Worm (Caenorhabditis elegans) whole organism, L3 larva: ENCODE results near the gene Y43F8B.9.

ENCODE experiments used
- R02D3.7 ChIP-seq: fragments of 150-350 bp; optimal IDR thresholded peaks from 2 replicates; lab custom pipeline; 2014; ENCODE audit warnings: missing biosample characterization, missing genetic modification characterization
- ZK546.5 ChIP-seq: sonication (generic microtip); optimal IDR thresholded peaks from 2 replicates; lab custom pipeline; 2017; ENCODE audit warnings: missing biosample characterization, missing genetic modification characterization
- ama-1 ChIP-seq: fragments of 150-350 bp; optimal IDR thresholded peaks from 2 replicates; lab custom pipeline; 2018
- ceh-16 ChIP-seq: sonication (generic microtip); optimal IDR thresholded peaks from 2 replicates; lab custom pipeline; 2017; ENCODE audit warnings: missing biosample characterization, missing genetic modification characterization
- ceh-28 ChIP-seq: fragments of 150-350 bp; optimal IDR thresholded peaks from 2 replicates; lab custom pipeline; 2014; ENCODE audit warnings: missing biosample characterization, missing genetic modification reagents, missing genetic modification characterization
- ceh-82 ChIP-seq: fragments of 150-350 bp; optimal IDR thresholded peaks from 2 replicates; lab custom pipeline; 2014; ENCODE audit warnings: missing biosample characterization, missing genetic modification characterization
- ceh-9 ChIP-seq: sonication (generic microtip); optimal IDR thresholded peaks from 2 replicates; lab custom pipeline; 2018; ENCODE audit warnings: missing biosample characterization, missing genetic modification characterization
- egl-27 ChIP-seq: sonication (generic microtip); optimal IDR thresholded peaks from 4 replicates; lab custom pipeline; 2017; ENCODE audit warnings: missing biosample characterization, missing genetic modification reagents, missing genetic modification characterization
- egl-5 ChIP-seq: fragments of 150-350 bp; optimal IDR thresholded peaks from 2 replicates; lab custom pipeline; 2017; ENCODE audit warnings: missing biosample characterization, missing genetic modification reagents, missing genetic modification characterization, inconsistent platforms
- elt-2 ChIP-seq: sonication (generic microtip); optimal IDR thresholded peaks from 2 replicates; lab custom pipeline; 2016; ENCODE audit warnings: missing genetic modification reagents, mild to moderate bottlenecking, missing genetic modification characterization, missing compliant biosample characterization
- elt-3 ChIP-seq, 3 experiments: fragments of 150-350 bp in 1 of 3; sonication (generic microtip) in 2 of 3; optimal IDR thresholded peaks; 2 replicates in 2 of 3; 4 replicates in 1 of 3; lab custom pipeline; 2014 to 2017; ENCODE audit warnings: missing biosample characterization in 3 of 3, missing genetic modification characterization in 3 of 3
- eor-1 ChIP-seq, 2 experiments: fragments of 150-350 bp; optimal IDR thresholded peaks; 2 replicates each; lab custom pipeline; 2014 to 2018; ENCODE audit warnings: missing biosample characterization in 2 of 2, missing genetic modification characterization in 2 of 2
- fkh-2 ChIP-seq: fragments of 150-350 bp; optimal IDR thresholded peaks from 2 replicates; lab custom pipeline; 2014; ENCODE audit warnings: missing biosample characterization, missing genetic modification reagents, missing genetic modification characterization
- fos-1 ChIP-seq: fragments of 150-350 bp; optimal IDR thresholded peaks from 2 replicates; lab custom pipeline; 2014; ENCODE audit warnings: missing biosample characterization, missing genetic modification characterization
- jun-1 ChIP-seq: fragments of 150-350 bp; optimal IDR thresholded peaks from 2 replicates; lab custom pipeline; 2014; ENCODE audit warnings: missing biosample characterization, missing genetic modification reagents, missing genetic modification characterization
- lin-15B ChIP-seq: fragments of 150-350 bp; optimal IDR thresholded peaks from 2 replicates; lab custom pipeline; 2014; ENCODE audit warnings: missing biosample characterization, missing genetic modification characterization
- lin-39 ChIP-seq: fragments of 150-350 bp; optimal IDR thresholded peaks from 2 replicates; lab custom pipeline; 2018; ENCODE audit warnings: missing biosample characterization, missing genetic modification reagents, missing genetic modification characterization
- mdl-1 ChIP-seq: fragments of 150-350 bp; optimal IDR thresholded peaks from 2 replicates; lab custom pipeline; 2014; ENCODE audit warnings: missing biosample characterization, missing genetic modification characterization
- mml-1 ChIP-seq: fragments of 150-350 bp; sonication (generic microtip); optimal IDR thresholded peaks from 3 replicates; lab custom pipeline; 2014; ENCODE audit warnings: missing biosample characterization, missing genetic modification characterization
- nfya-1 ChIP-seq: sonication (generic microtip); optimal IDR thresholded peaks from 2 replicates; lab custom pipeline; 2017; ENCODE audit warnings: missing genetic modification characterization, mild to moderate bottlenecking, missing compliant biosample characterization, antibody characterized with exemption, moderate library complexity; ENCODE audit not compliant: insufficient read depth
- nhr-11 ChIP-seq: fragments of 150-350 bp; optimal IDR thresholded peaks from 2 replicates; lab custom pipeline; 2014; ENCODE audit warnings: missing biosample characterization, missing genetic modification characterization
- nhr-23 ChIP-seq: fragments of 150-350 bp; optimal IDR thresholded peaks from 2 replicates; lab custom pipeline; 2014; ENCODE audit warnings: missing biosample characterization, missing genetic modification reagents, missing genetic modification characterization
- nhr-25 ChIP-seq: sonication (generic microtip); optimal IDR thresholded peaks from 2 replicates; lab custom pipeline; 2017; ENCODE audit warnings: missing biosample characterization, missing genetic modification characterization
- nhr-67 ChIP-seq: fragments of 150-350 bp; optimal IDR thresholded peaks from 2 replicates; lab custom pipeline; 2014; ENCODE audit warnings: missing biosample characterization, missing genetic modification characterization
- nhr-76 ChIP-seq: fragments of 150-350 bp; sonication (generic microtip); optimal IDR thresholded peaks from 5 replicates; lab custom pipeline; 2014; ENCODE audit warnings: missing biosample characterization, missing genetic modification characterization
- nhr-77 ChIP-seq: fragments of 150-350 bp; optimal IDR thresholded peaks from 2 replicates; lab custom pipeline; 2014; ENCODE audit warnings: missing biosample characterization, missing genetic modification characterization
- pha-4 ChIP-seq: fragments of 150-350 bp; optimal IDR thresholded peaks from 2 replicates; lab custom pipeline; 2014; ENCODE audit warnings: missing biosample characterization, missing genetic modification reagents, missing genetic modification characterization
- sea-2 ChIP-seq: fragments of 150-350 bp; sonication (generic microtip); optimal IDR thresholded peaks from 4 replicates; lab custom pipeline; 2014; ENCODE audit warnings: missing biosample characterization, missing genetic modification reagents, missing genetic modification characterization
- skn-1 ChIP-seq: fragments of 150-350 bp; optimal IDR thresholded peaks from 2 replicates; lab custom pipeline; 2014; ENCODE audit warnings: missing biosample characterization, missing genetic modification characterization
- tbx-2 ChIP-seq: sonication (generic microtip); optimal IDR thresholded peaks from 2 replicates; lab custom pipeline; 2016; ENCODE audit warnings: mild to moderate bottlenecking, missing genetic modification characterization, missing compliant biosample characterization
- unc-39 ChIP-seq: sonication (generic microtip); optimal IDR thresholded peaks from 4 replicates; lab custom pipeline; 2017; ENCODE audit warnings: missing biosample characterization, missing genetic modification characterization
- unc-62 ChIP-seq: fragments of 150-350 bp; sonication (generic microtip); optimal IDR thresholded peaks from 4 replicates; lab custom pipeline; 2014; ENCODE audit warnings: missing biosample characterization, missing genetic modification reagents, missing genetic modification characterization
- zag-1 ChIP-seq: fragments of 150-350 bp; optimal IDR thresholded peaks from 2 replicates; lab custom pipeline; 2014; ENCODE audit warnings: missing biosample characterization, missing genetic modification characterization
- ztf-11 ChIP-seq: fragments of 150-350 bp; optimal IDR thresholded peaks from 2 replicates; lab custom pipeline; 2014; ENCODE audit warnings: missing biosample characterization, missing genetic modification characterization

The Y43F8B.9 gene

DNA sequence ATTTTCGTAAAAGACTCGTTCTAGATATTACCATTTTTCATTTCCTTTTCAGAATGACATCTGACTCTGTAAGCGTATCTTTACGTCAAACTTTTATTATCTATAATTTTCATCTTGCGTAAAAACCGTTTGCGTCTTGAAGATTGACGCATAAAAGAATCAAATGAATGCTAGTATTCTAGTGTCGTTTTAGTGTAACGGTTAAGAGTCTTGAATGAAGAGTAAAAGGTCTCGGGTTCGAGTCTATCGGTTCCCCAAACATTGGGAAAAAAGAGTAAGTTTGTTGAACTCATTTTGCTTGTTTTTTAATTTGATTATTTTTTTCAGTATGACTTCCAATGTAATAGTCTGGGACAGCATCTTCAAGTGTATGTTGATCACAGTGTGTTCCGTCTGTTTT, 6.6 kb downstream of the Y43F8B.9 start, which contains the start of gene Y43F8B.17:
Gene Y43F8B.17, plus strand, starts transcription at position 215 of the 400 bp plus-strand sequence.
- no peak for TF ChIP-seq ceh-82 (tag; lab: Kevin White, UChicago)
- TF ChIP-seq jun-1 (tag; lab: Kevin White, UChicago): no peak
- no peak for TF ChIP-seq lin-39
- TF ChIP-seq mml-1: no peak
- TF ChIP-seq sea-2 (GFP tag; lab: Kevin White, UChicago): no peak
- no peak for TF ChIP-seq mdl-1 (tag; lab: Kevin White, UChicago)

DNA sequence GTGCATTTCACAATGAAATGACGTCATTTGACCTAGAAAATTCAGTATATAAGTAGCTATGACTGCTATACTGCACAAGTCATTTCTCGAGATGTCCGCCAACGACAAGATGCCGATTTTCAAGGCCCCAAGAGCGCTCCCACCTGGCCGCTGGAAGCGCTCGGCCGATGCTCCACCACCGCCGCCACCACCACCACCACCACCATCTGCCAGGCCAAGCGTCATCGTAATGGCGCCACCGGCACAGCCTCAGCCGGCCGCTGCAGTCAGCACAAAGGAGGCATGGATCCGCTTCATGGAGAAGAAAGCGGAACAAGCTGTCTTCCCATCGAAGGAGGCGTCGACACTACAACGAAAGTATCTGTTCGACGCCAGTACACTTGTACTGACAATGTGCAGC, 7.3 kb downstream of the Y43F8B.9 start, which contains the start of gene Y43F8B.28:
Gene Y43F8B.28, plus strand, starts transcription at position 59 of the 400 bp plus-strand sequence.
- no peak for TF ChIP-seq skn-1 (tag; lab: Kevin White, UChicago)
- TF ChIP-seq lin-39: no peak
- TF ChIP-seq mml-1: no peak
- no peak for TF ChIP-seq unc-39 (tag; lab: Kevin White, UChicago)
- no peak for TF ChIP-seq zag-1 (tag; lab: Kevin White, UChicago)
- TF ChIP-seq, all 47 proteins: peak for 0

DNA sequence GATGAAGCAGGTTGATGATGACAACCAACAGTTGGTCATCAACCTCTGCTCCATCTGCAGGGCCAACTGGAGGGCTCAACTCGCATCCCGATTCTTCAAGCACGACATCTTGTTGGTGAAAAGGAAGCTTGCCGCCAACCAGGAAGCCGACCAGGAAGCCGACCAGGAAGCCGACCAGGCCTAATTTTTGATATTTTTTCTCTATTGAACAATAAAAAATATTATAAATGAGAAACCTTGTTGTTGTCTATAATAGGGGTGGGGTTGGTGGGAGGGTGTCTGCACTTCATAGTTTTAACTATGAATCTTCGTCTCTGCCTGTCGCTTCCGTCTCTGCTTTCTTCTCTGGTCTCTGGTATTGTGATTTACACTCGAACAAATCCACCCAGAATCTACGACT, 7.7 kb downstream of the Y43F8B.9 start, which contains the start of gene Y43F8B.18:
Gene Y43F8B.18, plus strand, starts transcription at position 301 of the 400 bp plus-strand sequence.
- no peak for TF ChIP-seq lin-39
- TF ChIP-seq ztf-11 (tag; lab: Kevin White, UChicago): no peak
- TF ChIP-seq nfya-1 (tag; lab: Kevin White, UChicago): no peak
- TF ChIP-seq nhr-77 (tag; lab: Kevin White, UChicago): no peak
- no peak for TF ChIP-seq ZK546.5 (tag; lab: Kevin White, UChicago)
- TF ChIP-seq pha-4: no peak
- no peak for TF ChIP-seq fkh-2 (tag; lab: Kevin White, UChicago)
- TF ChIP-seq, all 47 proteins: peak for 0

DNA sequence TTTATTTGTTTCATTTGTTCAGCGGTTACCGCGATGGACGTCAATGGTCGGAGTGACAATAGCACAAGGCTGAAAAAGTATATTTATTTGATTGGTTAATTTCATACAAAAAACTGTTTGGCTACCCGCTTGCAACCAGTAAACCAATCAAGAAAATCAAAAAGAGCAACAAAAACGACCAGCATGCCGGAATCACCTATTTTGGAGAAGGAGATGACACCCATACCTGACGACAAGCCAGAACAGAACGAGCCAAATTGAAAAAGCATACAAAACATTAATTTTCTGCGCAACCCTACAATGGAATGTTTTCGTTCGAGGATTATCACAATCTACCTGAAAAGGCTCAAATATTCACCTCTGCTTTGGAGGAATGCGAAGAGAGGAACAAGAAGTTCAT, 12.5 kb downstream of the Y43F8B.9 start, which contains the start of gene Y43F8B.7:
Gene Y43F8B.7, plus strand, starts transcription at position 301 of the 400 bp plus-strand sequence.
- TF ChIP-seq pha-4 (no peak), unc-62 (no peak), elt-2 (tag; lab: Kevin White, UChicago) (no peak), ceh-16 (tag; lab: Kevin White, UChicago) (no peak), zag-1 (tag; lab: Kevin White, UChicago) (no peak), nfya-1 (tag; lab: Kevin White, UChicago) (no peak), ceh-82 (tag; lab: Kevin White, UChicago) (no peak), lin-39 (no peak), elt-3 (tag; optimal IDR thresholded peaks at IDR 0.05; lab: Kevin White, UChicago) (no peak), ztf-11 (tag; lab: Kevin White, UChicago) (no peak), nhr-76 (tag; lab: Kevin White, UChicago) (no peak), mdl-1 (tag; lab: Kevin White, UChicago) (no peak), R02D3.7 (no peak), sea-2 (GFP tag; lab: Kevin White, UChicago) (no peak), ceh-9 (tag; lab: Kevin White, UChicago) (no peak), nhr-23 (no peak), unc-39 (tag; lab: Kevin White, UChicago) (no peak), tbx-2 (tag; lab: Kevin White, UChicago) (no peak), eor-1 (tag; optimal IDR thresholded peaks at IDR 0.05; lab: Kevin White, UChicago) (no peak), nhr-67 (tag; lab: Kevin White, UChicago) (no peak)

DNA sequence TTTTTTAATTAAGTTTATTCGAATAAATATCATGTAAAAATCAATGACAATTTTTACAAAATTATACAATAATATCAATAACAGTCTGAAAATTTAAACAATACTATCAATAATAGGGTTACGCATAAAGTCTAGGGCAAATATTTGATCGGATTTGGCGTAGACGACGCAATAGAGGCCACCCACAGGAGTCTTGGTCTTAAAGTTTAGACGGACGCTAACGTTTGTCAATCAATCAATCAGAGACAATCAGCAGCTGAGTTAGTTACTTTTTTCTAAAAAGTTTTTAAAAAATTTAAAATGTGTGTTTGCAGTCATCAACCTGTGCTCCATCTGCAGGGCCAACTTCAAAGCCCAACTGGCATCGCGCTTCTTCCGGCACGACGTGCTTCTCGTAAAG, 13.3 kb downstream of the Y43F8B.9 start, which contains the start of gene Y43F8B.29:
Gene Y43F8B.29, plus strand, starts transcription at position 301 of the 400 bp plus-strand sequence.
- no peak for TF ChIP-seq nhr-23
- TF ChIP-seq ama-1 (lab: Kevin White, UChicago): no peak
- no peak for TF ChIP-seq R02D3.7
- no peak for TF ChIP-seq tbx-2 (tag; lab: Kevin White, UChicago)
- no peak for TF ChIP-seq mml-1
- no peak for TF ChIP-seq fos-1 (tag; lab: Kevin White, UChicago)
- TF ChIP-seq nhr-76 (tag; lab: Kevin White, UChicago): no peak
- no peak for TF ChIP-seq nhr-11
- TF ChIP-seq mdl-1 (tag; lab: Kevin White, UChicago): no peak
- no peak for TF ChIP-seq lin-15B (tag; lab: Kevin White, UChicago)
- no peak for TF ChIP-seq ceh-28 (tag; lab: Kevin White, UChicago)
- TF ChIP-seq ceh-9 (tag; lab: Kevin White, UChicago): no peak
- no peak for TF ChIP-seq zag-1 (tag; lab: Kevin White, UChicago)
- TF ChIP-seq egl-5: no peak
- TF ChIP-seq egl-27 (tag; lab: Kevin White, UChicago): no peak
- TF ChIP-seq pha-4: no peak
- no peak for TF ChIP-seq nhr-25 (tag; lab: Kevin White, UChicago)
- no peak for TF ChIP-seq elt-2 (tag; lab: Kevin White, UChicago)
